Worm (Caenorhabditis elegans) whole organism, late embryonic: ENCODE data around the gene cuc-1.

Experiments
- C38D4.7 ChIP-seq: fragments of 200-800 bp; sonication (Bioruptor generic); optimal IDR thresholded peaks from 2 replicates; lab custom pipeline; 2018; ENCODE audit warnings: mild to moderate bottlenecking, missing genetic modification characterization, moderate library complexity, missing compliant biosample characterization
- F13H6.1 ChIP-seq: sonication (generic microtip); optimal IDR thresholded peaks from 2 replicates; lab custom pipeline; 2016; ENCODE audit warnings: missing genetic modification characterization, missing compliant biosample characterization
- K09A11.1 ChIP-seq: sonication (generic microtip); optimal IDR thresholded peaks from 2 replicates; lab custom pipeline; 2017; ENCODE audit warnings: antibody characterized with exemption, mild to moderate bottlenecking, missing genetic modification characterization, missing compliant biosample characterization; ENCODE audit not compliant: insufficient read depth
- T23F11.4 ChIP-seq: fragments of 200-800 bp; sonication (Bioruptor generic); optimal IDR thresholded peaks from 2 replicates; lab custom pipeline; 2018; ENCODE audit warnings: mild to moderate bottlenecking, missing genetic modification characterization, missing compliant biosample characterization
- ama-1 ChIP-seq: fragments of 150-350 bp; optimal IDR thresholded peaks from 2 replicates; lab custom pipeline; 2014
- ceh-18 ChIP-seq: sonication (generic microtip); optimal IDR thresholded peaks from 2 replicates; lab custom pipeline; 2016; ENCODE audit warnings: missing genetic modification characterization, missing compliant biosample characterization
- ceh-19 ChIP-seq: fragments of 200-800 bp; sonication (Bioruptor generic); optimal IDR thresholded peaks from 2 replicates; lab custom pipeline; 2018; ENCODE audit warnings: mild to moderate bottlenecking, missing genetic modification characterization, missing compliant biosample characterization
- ceh-24 ChIP-seq: sonication (generic microtip); optimal IDR thresholded peaks from 2 replicates; lab custom pipeline; 2016; ENCODE audit warnings: mild to moderate bottlenecking, missing genetic modification characterization, missing compliant biosample characterization
- ceh-31 ChIP-seq: sonication (generic microtip); optimal IDR thresholded peaks from 2 replicates; lab custom pipeline; 2016; ENCODE audit warnings: missing genetic modification characterization, missing compliant biosample characterization
- ceh-34 ChIP-seq: sonication (generic microtip); optimal IDR thresholded peaks from 2 replicates; lab custom pipeline; 2016; ENCODE audit warnings: mild to moderate bottlenecking, missing genetic modification characterization, missing compliant biosample characterization
- ceh-6 ChIP-seq: fragments of 200-800 bp; sonication (Bioruptor generic); optimal IDR thresholded peaks from 2 replicates; lab custom pipeline; 2018; ENCODE audit warnings: mild to moderate bottlenecking, missing genetic modification characterization, missing compliant biosample characterization
- che-1 ChIP-seq: sonication (generic microtip); optimal IDR thresholded peaks from 2 replicates; lab custom pipeline; 2016; ENCODE audit warnings: mild to moderate bottlenecking, missing genetic modification characterization, missing compliant biosample characterization
- dmd-4 ChIP-seq: sonication (generic microtip); optimal IDR thresholded peaks from 2 replicates; lab custom pipeline; 2016; ENCODE audit warnings: borderline replicate concordance, missing genetic modification characterization, missing compliant biosample characterization
- elt-4 ChIP-seq: sonication (generic microtip); optimal IDR thresholded peaks from 2 replicates; lab custom pipeline; 2016; ENCODE audit warnings: missing genetic modification characterization, missing compliant biosample characterization
- fax-1 ChIP-seq: sonication (generic microtip); optimal IDR thresholded peaks from 2 replicates; lab custom pipeline; 2016; ENCODE audit warnings: missing genotype, missing genetic modification characterization, missing compliant biosample characterization
- fkh-10 ChIP-seq: fragments of 150-350 bp; optimal IDR thresholded peaks from 2 replicates; lab custom pipeline; 2014; ENCODE audit warnings: missing biosample characterization, missing genetic modification reagents, missing genetic modification characterization
- fkh-6 ChIP-seq: sonication (generic microtip); optimal IDR thresholded peaks from 2 replicates; lab custom pipeline; 2016; ENCODE audit warnings: missing genetic modification characterization, missing compliant biosample characterization
- hlh-13 ChIP-seq: fragments of 200-800 bp; sonication (Bioruptor generic); optimal IDR thresholded peaks from 2 replicates; lab custom pipeline; 2018; ENCODE audit warnings: mild to moderate bottlenecking, missing genetic modification characterization, missing compliant biosample characterization
- hlh-15 ChIP-seq: sonication (generic microtip); optimal IDR thresholded peaks from 2 replicates; lab custom pipeline; 2016; ENCODE audit warnings: missing genetic modification characterization, missing compliant biosample characterization
- hlh-6 ChIP-seq: sonication (generic microtip); optimal IDR thresholded peaks from 2 replicates; lab custom pipeline; 2016; ENCODE audit warnings: missing genotype, missing genetic modification characterization, missing compliant biosample characterization
- mec-3 ChIP-seq: sonication (generic microtip); optimal IDR thresholded peaks from 2 replicates; lab custom pipeline; 2016; ENCODE audit warnings: borderline replicate concordance, missing genetic modification characterization, missing compliant biosample characterization
- nfya-1 ChIP-seq: sonication (generic microtip); optimal IDR thresholded peaks from 2 replicates; lab custom pipeline; 2017; ENCODE audit warnings: missing genetic modification characterization, mild to moderate bottlenecking, missing compliant biosample characterization, antibody characterized with exemption, moderate library complexity
- nhr-11 ChIP-seq: fragments of 150-350 bp; optimal IDR thresholded peaks from 2 replicates; lab custom pipeline; 2014; ENCODE audit warnings: missing biosample characterization, missing genetic modification characterization
- nhr-232 ChIP-seq: sonication (generic microtip); optimal IDR thresholded peaks from 2 replicates; lab custom pipeline; 2016; ENCODE audit warnings: missing genetic modification characterization, missing compliant biosample characterization
- odd-2 ChIP-seq: sonication (generic microtip); optimal IDR thresholded peaks from 2 replicates; lab custom pipeline; 2017; ENCODE audit warnings: antibody characterized with exemption, mild to moderate bottlenecking, missing genetic modification characterization, missing compliant biosample characterization
- pat-9 ChIP-seq: fragments of 200-800 bp; sonication (Bioruptor generic); optimal IDR thresholded peaks from 2 replicates; lab custom pipeline; 2018; ENCODE audit warnings: mild to moderate bottlenecking, missing genetic modification characterization, moderate library complexity, missing compliant biosample characterization
- pqm-1 ChIP-seq: sonication (generic microtip); optimal IDR thresholded peaks from 2 replicates; lab custom pipeline; 2016; ENCODE audit warnings: missing genetic modification characterization, missing compliant biosample characterization
- rnt-1 ChIP-seq: sonication (generic microtip); optimal IDR thresholded peaks from 2 replicates; lab custom pipeline; 2016; ENCODE audit warnings: missing genetic modification characterization, missing compliant biosample characterization
- sdc-2 ChIP-seq: sonication (generic microtip); optimal IDR thresholded peaks from 2 replicates; lab custom pipeline; 2016; ENCODE audit warnings: missing genotype, missing genetic modification characterization, missing compliant biosample characterization
- syd-9 ChIP-seq: sonication (generic microtip); optimal IDR thresholded peaks from 2 replicates; lab custom pipeline; 2016; ENCODE audit warnings: mild to moderate bottlenecking, missing genetic modification characterization, moderate library complexity, missing compliant biosample characterization
- unc-42 ChIP-seq: sonication (generic microtip); optimal IDR thresholded peaks from 2 replicates; lab custom pipeline; 2016; ENCODE audit warnings: missing genotype, missing genetic modification characterization, missing compliant biosample characterization
- zip-5 ChIP-seq: sonication (generic microtip); optimal IDR thresholded peaks from 2 replicates; lab custom pipeline; 2016; ENCODE audit warnings: missing genetic modification characterization, missing compliant biosample characterization

Gene cuc-1

ce11 chrIII:7848173-7848572, 12.6 kb downstream of the cuc-1 start:
- TF ChIP-seq dmd-4, result no peak
- TF ChIP-seq unc-42 (tag; lab: Kevin White, UChicago), result peak; percentile 27
- TF ChIP-seq nfya-1 (tag; lab: Kevin White, UChicago), result peak; percentile 6

ce11 chrIII:7843536-7843935, 17.2 kb downstream of the cuc-1 start, which contains the start of gene ZK652.8:
Gene ZK652.8, minus strand, starts transcription at chrIII:7843636.
- no peak for TF ChIP-seq unc-42 (tag; lab: Kevin White, UChicago)
- no peak for TF ChIP-seq ama-1 (lab: Kevin White, UChicago)
- TF ChIP-seq ceh-31 (tag; lab: Kevin White, UChicago), result no peak
- TF ChIP-seq fkh-10 (GFP tag; lab: Kevin White, UChicago), result no peak
- no peak for TF ChIP-seq ceh-6 (GFP tag; lab: Kevin White, UChicago)
- TF ChIP-seq T23F11.4 (GFP tag; lab: Kevin White, UChicago), result no peak
- no peak for TF ChIP-seq che-1 (tag; lab: Kevin White, UChicago)
- no peak for TF ChIP-seq hlh-15 (tag; lab: Kevin White, UChicago)
- no peak for TF ChIP-seq K09A11.1 (tag; lab: Kevin White, UChicago)
- TF ChIP-seq hlh-6 (tag; lab: Kevin White, UChicago), result no peak
- TF ChIP-seq ceh-18 (tag; lab: Kevin White, UChicago), result no peak
- TF ChIP-seq pqm-1, result no peak
- TF ChIP-seq ceh-34, result no peak
- no peak for TF ChIP-seq elt-4 (tag; lab: Kevin White, UChicago)
- TF ChIP-seq, all 69 proteins: peak for 0

- TF ChIP-seq hlh-6 (tag; lab: Kevin White, UChicago) (no peak), ceh-24 (tag; lab: Kevin White, UChicago) (no peak), nhr-232 (tag; lab: Kevin White, UChicago) (no peak), fkh-6 (tag; lab: Kevin White, UChicago) (no peak), unc-42 (tag; lab: Kevin White, UChicago) (no peak), ceh-6 (GFP tag; lab: Kevin White, UChicago) (no peak), mec-3 (tag; lab: Kevin White, UChicago) (no peak), K09A11.1 (tag; lab: Kevin White, UChicago) (no peak), pat-9 (tag; lab: Kevin White, UChicago) (no peak), dmd-4 (no peak), nhr-11 (no peak), ama-1 (lab: Kevin White, UChicago) (no peak), hlh-13 (GFP tag; lab: Kevin White, UChicago) (no peak), rnt-1 (tag; lab: Kevin White, UChicago) (no peak), F13H6.1 (tag; lab: Kevin White, UChicago) (no peak), syd-9 (tag; lab: Kevin White, UChicago) (no peak), odd-2 (tag; lab: Kevin White, UChicago) (no peak), sdc-2 (tag; lab: Kevin White, UChicago) (no peak), C38D4.7 (no peak)
These were observed 21.7 kb downstream of the cuc-1 start, which contains the start of gene ceh-23 for ce11 chrIII:7838907-7839642. Gene ceh-23, plus strand, starts transcription at chrIII:7839592.

ce11 chrIII:7837567-7837966, 23.2 kb downstream of the cuc-1 start:
- no peak for TF ChIP-seq zip-5 (tag; lab: Kevin White, UChicago)
- TF ChIP-seq che-1 (tag; lab: Kevin White, UChicago), result no peak

ce11 chrIII:7835684-7836083, 25.1 kb downstream of the cuc-1 start:
- TF ChIP-seq fax-1 (tag; lab: Kevin White, UChicago) (no peak), ceh-19 (GFP tag; lab: Kevin White, UChicago) (no peak), C38D4.7 (no peak)
